Worm (Caenorhabditis elegans): ENCODE data around the gene mltn-13.

DNA sequence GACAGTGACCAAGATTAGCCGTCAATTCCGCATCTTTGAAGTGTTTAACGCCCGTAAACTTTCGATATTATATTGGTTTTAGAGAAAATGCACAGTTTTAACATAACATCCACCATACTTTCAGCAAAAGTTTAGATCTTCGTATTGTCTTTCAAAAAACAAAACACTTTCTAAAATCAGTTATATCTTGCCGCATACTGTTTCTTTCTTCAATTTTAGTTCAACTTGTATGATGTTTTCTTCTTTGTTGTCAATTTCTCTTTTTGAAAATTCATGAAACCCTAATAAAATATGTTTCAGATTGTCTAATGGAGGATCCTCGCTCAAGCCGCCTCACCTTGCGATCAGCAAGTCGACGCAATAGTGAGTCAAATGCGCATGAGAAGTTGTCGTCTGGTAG lies 5.6 kb upstream of the mltn-13 start, which contains the start of gene F02E8.4:
- TF ChIP-seq ama-1 (optimal IDR thresholded peaks at IDR 0.05) (no peak), ztf-11 (tag; optimal IDR thresholded peaks at IDR 0.05) (no peak), aly-2 (tag; optimal IDR thresholded peaks at IDR 0.05) (no peak), unc-86 (tag; optimal IDR thresholded peaks at IDR 0.05) (no peak), unc-62 (GFP tag; optimal IDR thresholded peaks at IDR 0.05) (no peak), nhr-12 (tag; optimal IDR thresholded peaks at IDR 0.05) (no peak), nhr-237 (tag; optimal IDR thresholded peaks at IDR 0.05) (no peak), ceh-8 (GFP tag; optimal IDR thresholded peaks at IDR 0.05) (no peak), alr-1 (tag; optimal IDR thresholded peaks at IDR 0.05; ENCODE audit: borderline replicate concordance) (no peak), elt-3 (tag; optimal IDR thresholded peaks at IDR 0.05) (no peak)
